Worm (Caenorhabditis elegans) whole organism, L3 larva: Measurements from ENCODE around the gene arrd-25.

ENCODE experiments used
- ZK546.5 ChIP-seq: sonication (generic microtip); optimal IDR thresholded peaks from 2 replicates; lab custom pipeline; 2017; ENCODE audit warnings: missing biosample characterization, missing genetic modification characterization
- aly-2 ChIP-seq: fragments of 150-350 bp; optimal IDR thresholded peaks from 2 replicates; lab custom pipeline; 2014; ENCODE audit warnings: missing biosample characterization, missing genetic modification characterization
- ceh-16 ChIP-seq: sonication (generic microtip); optimal IDR thresholded peaks from 2 replicates; lab custom pipeline; 2017; ENCODE audit warnings: missing biosample characterization, missing genetic modification characterization
- ceh-28 ChIP-seq: fragments of 150-350 bp; optimal IDR thresholded peaks from 2 replicates; lab custom pipeline; 2014; ENCODE audit warnings: missing biosample characterization, missing genetic modification reagents, missing genetic modification characterization
- ceh-82 ChIP-seq: fragments of 150-350 bp; optimal IDR thresholded peaks from 2 replicates; lab custom pipeline; 2014; ENCODE audit warnings: missing biosample characterization, missing genetic modification characterization
- daf-12 ChIP-seq: fragments of 150-350 bp; optimal IDR thresholded peaks from 2 replicates; lab custom pipeline; 2014; ENCODE audit warnings: missing biosample characterization, missing genetic modification reagents, missing genetic modification characterization
- egl-27 ChIP-seq: sonication (generic microtip); optimal IDR thresholded peaks from 4 replicates; lab custom pipeline; 2017; ENCODE audit warnings: missing biosample characterization, missing genetic modification reagents, missing genetic modification characterization
- elt-1 ChIP-seq: fragments of 150-350 bp; optimal IDR thresholded peaks from 2 replicates; lab custom pipeline; 2014; ENCODE audit warnings: missing biosample characterization, missing genetic modification characterization
- elt-2 ChIP-seq: sonication (generic microtip); optimal IDR thresholded peaks from 2 replicates; lab custom pipeline; 2016; ENCODE audit warnings: missing genetic modification reagents, mild to moderate bottlenecking, missing genetic modification characterization, missing compliant biosample characterization
- elt-3 ChIP-seq, 3 experiments: fragments of 150-350 bp in 1 of 3; sonication (generic microtip) in 2 of 3; optimal IDR thresholded peaks; 2 replicates in 2 of 3; 4 replicates in 1 of 3; lab custom pipeline; 2014 to 2017; ENCODE audit warnings: missing biosample characterization in 3 of 3, missing genetic modification characterization in 3 of 3
- eor-1 ChIP-seq, 2 experiments: fragments of 150-350 bp; optimal IDR thresholded peaks; 2 replicates each; lab custom pipeline; 2014 to 2018; ENCODE audit warnings: missing biosample characterization in 2 of 2, missing genetic modification characterization in 2 of 2
- fkh-10 ChIP-seq: sonication (generic microtip); optimal IDR thresholded peaks from 2 replicates; lab custom pipeline; 2017; ENCODE audit warnings: missing biosample characterization, missing genetic modification reagents, missing genetic modification characterization
- hmg-11 ChIP-seq: sonication (generic microtip); optimal IDR thresholded peaks from 2 replicates; lab custom pipeline; 2016; ENCODE audit warnings: missing genetic modification characterization, missing compliant biosample characterization
- lin-39 ChIP-seq: fragments of 150-350 bp; optimal IDR thresholded peaks from 2 replicates; lab custom pipeline; 2018; ENCODE audit warnings: missing biosample characterization, missing genetic modification reagents, missing genetic modification characterization
- mdl-1 ChIP-seq: fragments of 150-350 bp; optimal IDR thresholded peaks from 2 replicates; lab custom pipeline; 2014; ENCODE audit warnings: missing biosample characterization, missing genetic modification characterization
- nfya-1 ChIP-seq: sonication (generic microtip); optimal IDR thresholded peaks from 2 replicates; lab custom pipeline; 2017; ENCODE audit warnings: missing genetic modification characterization, mild to moderate bottlenecking, missing compliant biosample characterization, antibody characterized with exemption, moderate library complexity; ENCODE audit not compliant: insufficient read depth
- nhr-11 ChIP-seq: fragments of 150-350 bp; optimal IDR thresholded peaks from 2 replicates; lab custom pipeline; 2014; ENCODE audit warnings: missing biosample characterization, missing genetic modification characterization
- nhr-23 ChIP-seq: fragments of 150-350 bp; optimal IDR thresholded peaks from 2 replicates; lab custom pipeline; 2014; ENCODE audit warnings: missing biosample characterization, missing genetic modification reagents, missing genetic modification characterization
- nhr-237 ChIP-seq: fragments of 150-350 bp; optimal IDR thresholded peaks from 2 replicates; lab custom pipeline; 2014; ENCODE audit warnings: missing biosample characterization, missing genetic modification characterization
- nhr-25 ChIP-seq: sonication (generic microtip); optimal IDR thresholded peaks from 2 replicates; lab custom pipeline; 2017; ENCODE audit warnings: missing biosample characterization, missing genetic modification characterization
- nhr-28 ChIP-seq: fragments of 150-350 bp; optimal IDR thresholded peaks from 2 replicates; lab custom pipeline; 2014; ENCODE audit warnings: missing biosample characterization, missing genetic modification characterization
- nhr-76 ChIP-seq: fragments of 150-350 bp; sonication (generic microtip); optimal IDR thresholded peaks from 5 replicates; lab custom pipeline; 2014; ENCODE audit warnings: missing biosample characterization, missing genetic modification characterization
- nhr-77 ChIP-seq: fragments of 150-350 bp; optimal IDR thresholded peaks from 2 replicates; lab custom pipeline; 2014; ENCODE audit warnings: missing biosample characterization, missing genetic modification characterization
- pha-4 ChIP-seq: fragments of 150-350 bp; optimal IDR thresholded peaks from 2 replicates; lab custom pipeline; 2014; ENCODE audit warnings: missing biosample characterization, missing genetic modification reagents, missing genetic modification characterization
- pqm-1 ChIP-seq: fragments of 150-350 bp; optimal IDR thresholded peaks from 2 replicates; lab custom pipeline; 2017; ENCODE audit warnings: missing biosample characterization, missing genetic modification characterization, inconsistent platforms
- sea-2 ChIP-seq: fragments of 150-350 bp; sonication (generic microtip); optimal IDR thresholded peaks from 4 replicates; lab custom pipeline; 2014; ENCODE audit warnings: missing biosample characterization, missing genetic modification reagents, missing genetic modification characterization
- skn-1 ChIP-seq: fragments of 150-350 bp; optimal IDR thresholded peaks from 2 replicates; lab custom pipeline; 2014; ENCODE audit warnings: missing biosample characterization, missing genetic modification characterization
- snpc-4 ChIP-seq: fragments of 150-350 bp; optimal IDR thresholded peaks from 2 replicates; lab custom pipeline; 2014; ENCODE audit warnings: missing biosample characterization, missing genetic modification characterization
- unc-39 ChIP-seq: sonication (generic microtip); optimal IDR thresholded peaks from 4 replicates; lab custom pipeline; 2017; ENCODE audit warnings: missing biosample characterization, missing genetic modification characterization
- unc-62 ChIP-seq: fragments of 150-350 bp; sonication (generic microtip); optimal IDR thresholded peaks from 4 replicates; lab custom pipeline; 2014; ENCODE audit warnings: missing biosample characterization, missing genetic modification reagents, missing genetic modification characterization
- zag-1 ChIP-seq: fragments of 150-350 bp; optimal IDR thresholded peaks from 2 replicates; lab custom pipeline; 2014; ENCODE audit warnings: missing biosample characterization, missing genetic modification characterization
- ztf-11 ChIP-seq: fragments of 150-350 bp; optimal IDR thresholded peaks from 2 replicates; lab custom pipeline; 2014; ENCODE audit warnings: missing biosample characterization, missing genetic modification characterization

Gene arrd-25

DNA sequence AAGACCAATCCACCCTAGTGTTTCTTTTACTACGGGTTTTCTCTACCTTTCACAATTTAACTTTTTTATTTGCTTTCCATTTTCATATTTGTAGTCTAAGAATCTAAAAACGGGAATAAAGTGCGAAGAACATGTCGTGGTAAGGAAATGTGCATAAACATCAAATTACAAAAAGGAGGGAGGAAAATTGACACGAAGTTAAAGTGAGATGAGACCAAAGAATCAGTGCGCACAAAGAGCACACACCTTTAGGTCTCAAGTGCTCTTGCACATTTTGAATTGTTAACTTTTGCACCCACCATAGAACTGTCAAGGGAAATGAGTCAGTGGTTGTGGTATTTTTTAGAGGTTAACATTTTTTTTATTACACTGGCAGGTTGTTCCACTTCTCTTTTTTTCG lies 3.1 kb upstream of the arrd-25 start:
- TF ChIP-seq hmg-11 (tag; lab: Kevin White, UChicago): no peak
- TF ChIP-seq lin-39 (tag; lab: Kevin White, UChicago): no peak
- peak; percentile 39 for TF ChIP-seq elt-2 (tag; lab: Kevin White, UChicago)
- TF ChIP-seq nfya-1 (tag; lab: Kevin White, UChicago): no peak
- TF ChIP-seq snpc-4: no peak
- TF ChIP-seq nhr-25: no peak
- no peak for TF ChIP-seq zag-1 (tag; lab: Kevin White, UChicago)
- no peak for TF ChIP-seq ZK546.5
- no peak for TF ChIP-seq elt-1 (tag; lab: Kevin White, UChicago)
- no peak for TF ChIP-seq nhr-11 (tag; lab: Kevin White, UChicago)
- TF ChIP-seq daf-12 (tag; lab: Kevin White, UChicago): no peak
- TF ChIP-seq nhr-77: no peak
- TF ChIP-seq elt-3 (tag; optimal IDR thresholded peaks at IDR 0.05; lab: Kevin White, UChicago): no peak
- TF ChIP-seq pqm-1: peak; percentile 55
- no peak for TF ChIP-seq sea-2 (GFP tag; lab: Kevin White, UChicago)
- no peak for TF ChIP-seq ceh-28 (tag; lab: Kevin White, UChicago)
- peak; percentile 29 for TF ChIP-seq pha-4 (tag; lab: Kevin White, UChicago)
- no peak for TF ChIP-seq unc-39
- no peak for TF ChIP-seq ceh-16 (tag; lab: Kevin White, UChicago)
- no peak for TF ChIP-seq ceh-82
- TF ChIP-seq skn-1 (tag; lab: Kevin White, UChicago): no peak

DNA sequence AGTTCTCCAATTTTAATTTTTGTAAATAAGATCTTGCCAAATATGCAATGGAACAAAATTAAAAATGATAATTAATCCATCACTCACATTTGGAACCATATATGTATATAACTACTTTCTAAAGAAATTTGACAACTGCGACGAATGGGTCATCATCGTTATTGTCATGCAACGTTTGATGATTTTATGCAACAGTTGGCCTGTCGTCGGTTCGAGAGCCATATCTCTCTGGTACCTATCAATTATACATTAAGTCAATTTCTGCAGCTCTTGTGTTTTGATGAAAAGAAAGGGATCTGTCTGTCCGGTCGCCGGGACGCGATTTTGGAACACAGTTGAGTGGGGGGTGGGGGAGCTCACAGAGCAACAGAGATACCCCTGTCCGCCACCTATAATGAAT lies 5.7 kb downstream of the arrd-25 start:
- TF ChIP-seq egl-27: no peak
- no peak for TF ChIP-seq aly-2
- TF ChIP-seq, all 47 proteins: peak for 0

DNA sequence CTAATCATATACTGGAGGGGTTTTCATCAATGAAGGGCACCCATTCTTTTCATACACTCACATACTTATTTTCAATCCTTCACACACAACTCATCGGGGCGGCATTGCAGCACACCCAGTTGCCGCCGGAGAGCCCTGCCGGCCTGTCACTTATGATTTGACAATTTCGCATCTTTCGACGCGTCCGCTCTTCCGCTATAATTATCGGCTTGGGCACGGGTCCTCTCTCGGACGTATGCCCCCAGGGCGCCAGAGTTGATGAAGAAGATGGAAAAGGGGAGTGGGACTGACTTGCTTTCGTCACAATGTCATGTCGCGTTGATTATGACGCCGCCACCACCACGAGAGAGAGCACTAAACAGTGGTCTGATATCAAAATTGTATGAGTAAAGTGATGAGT lies 10.8 kb downstream of the arrd-25 start:
- peak; percentile 7 for TF ChIP-seq lin-39 (tag; lab: Kevin White, UChicago)
- no peak for TF ChIP-seq nhr-237
- TF ChIP-seq, all 47 proteins: peak for 1

DNA sequence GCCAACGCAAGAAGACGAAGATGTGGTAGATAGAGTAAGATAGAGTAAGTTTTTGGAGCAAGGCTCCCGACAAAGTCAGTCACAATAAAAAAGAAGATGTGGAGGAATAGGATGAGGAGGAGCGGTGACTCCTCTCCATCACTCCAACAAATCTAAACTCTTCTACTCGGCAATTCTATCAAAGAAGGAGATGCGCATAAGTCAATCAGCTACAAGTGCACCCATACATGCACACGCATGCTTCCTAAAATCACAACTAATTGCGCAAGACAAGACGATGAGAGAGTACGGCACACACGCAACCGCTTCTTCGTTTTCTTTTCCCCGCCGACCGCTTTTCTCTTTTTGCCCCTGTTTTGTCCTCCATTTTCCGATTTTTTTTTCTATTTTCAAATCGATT lies 14.0 kb downstream of the arrd-25 start:
- TF ChIP-seq eor-1 (tag; optimal IDR thresholded peaks at IDR 0.05; lab: Kevin White, UChicago): no peak
- TF ChIP-seq lin-39 (tag; lab: Kevin White, UChicago): peak; percentile 2
- TF ChIP-seq fkh-10: peak; percentile 59

DNA sequence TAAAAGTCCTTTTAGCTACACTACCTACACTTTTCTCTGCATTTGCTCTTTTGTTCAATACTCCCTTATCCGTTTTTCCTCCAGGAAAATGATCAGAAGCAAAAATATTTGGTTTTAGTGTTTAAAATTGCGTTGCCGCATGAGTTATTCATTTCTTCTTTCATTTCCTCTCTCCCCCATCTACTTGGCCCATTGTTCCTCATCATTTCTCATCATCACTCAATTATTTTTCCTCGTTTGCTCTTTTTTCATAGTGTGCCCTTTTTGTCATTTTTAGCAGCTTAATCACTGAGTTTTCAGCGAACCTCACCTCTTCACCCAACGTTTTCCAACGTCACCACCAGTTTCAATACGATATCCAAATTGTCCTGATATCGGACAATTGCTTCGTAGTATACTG lies 15.6 kb downstream of the arrd-25 start, which contains the start of gene dyc-1:
dyc-1 (plus strand) TSS at position 301 of the 400 bp plus-strand sequence.
- no peak for TF ChIP-seq daf-12 (tag; lab: Kevin White, UChicago)

DNA sequence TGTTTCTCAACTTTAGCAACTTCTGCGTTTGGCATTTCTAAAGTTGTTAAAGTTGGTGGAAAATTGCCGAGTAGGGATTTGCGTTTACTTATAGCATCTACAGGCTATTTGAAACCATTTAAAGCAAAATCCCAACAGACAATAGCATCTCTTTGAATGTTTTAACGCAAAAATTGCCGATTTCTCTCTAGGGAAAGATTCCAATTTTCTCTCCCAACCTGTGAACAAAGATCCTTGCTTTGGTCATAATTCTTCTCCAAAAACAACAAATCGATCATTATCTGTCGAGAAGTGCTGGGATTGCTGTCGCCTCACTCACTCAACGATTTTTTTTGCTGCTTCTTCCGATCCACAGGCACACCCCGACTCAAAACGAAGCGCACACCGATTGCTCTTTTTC lies 20.2 kb downstream of the arrd-25 start:
- TF ChIP-seq nhr-23: no peak
- TF ChIP-seq nhr-76 (tag; lab: Kevin White, UChicago): no peak
- TF ChIP-seq ceh-82: no peak
- no peak for TF ChIP-seq eor-1 (tag; optimal IDR thresholded peaks at IDR 0.05; lab: Kevin White, UChicago)
- TF ChIP-seq pha-4 (tag; lab: Kevin White, UChicago): no peak
- TF ChIP-seq ceh-28 (tag; lab: Kevin White, UChicago): no peak
- TF ChIP-seq nhr-28 (tag; lab: Kevin White, UChicago): no peak
- TF ChIP-seq snpc-4: no peak
- no peak for TF ChIP-seq pqm-1
- TF ChIP-seq unc-62 (GFP tag; lab: Kevin White, UChicago): no peak
- TF ChIP-seq elt-1 (tag; lab: Kevin White, UChicago): no peak
- TF ChIP-seq nhr-25: no peak
- TF ChIP-seq ztf-11 (tag; lab: Kevin White, UChicago): no peak
- no peak for TF ChIP-seq mdl-1 (tag; lab: Kevin White, UChicago)

DNA sequence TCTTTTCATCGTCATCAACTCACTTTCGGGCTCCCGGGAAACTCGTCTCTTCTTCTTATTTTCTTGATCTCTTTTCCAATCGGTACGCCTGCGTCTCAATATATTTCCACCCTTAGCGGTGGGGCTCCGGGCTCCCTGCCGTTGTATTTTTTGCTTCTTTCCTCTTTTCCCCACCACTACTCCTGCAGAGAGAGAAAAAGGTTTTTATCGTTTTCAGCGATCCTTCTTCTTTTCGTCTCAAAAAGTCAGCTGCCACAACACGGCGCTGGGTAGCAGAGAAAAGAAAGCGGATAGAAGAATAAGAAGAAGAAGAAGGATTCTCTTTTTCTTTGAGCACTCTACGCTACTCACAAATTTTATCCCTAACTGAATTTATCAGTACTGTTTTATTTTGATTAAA lies 21.2 kb downstream of the arrd-25 start:
- TF ChIP-seq mdl-1 (tag; lab: Kevin White, UChicago): no peak
- no peak for TF ChIP-seq fkh-10
- no peak for TF ChIP-seq ztf-11 (tag; lab: Kevin White, UChicago)
- no peak for TF ChIP-seq nhr-237
- no peak for TF ChIP-seq snpc-4
- no peak for TF ChIP-seq elt-2 (tag; lab: Kevin White, UChicago)
- TF ChIP-seq unc-62 (GFP tag; lab: Kevin White, UChicago): no peak
- TF ChIP-seq sea-2 (GFP tag; lab: Kevin White, UChicago): no peak
